Worm (Caenorhabditis elegans) whole organism, young adult: ENCODE data around the gene ZK546.5.

Experiments
- B0035.1 ChIP-seq: sonication (generic microtip); optimal IDR thresholded peaks from 2 replicates; lab custom pipeline; 2016; ENCODE audit warnings: missing genetic modification characterization, mild to moderate bottlenecking, missing compliant biosample characterization, missing genotype, missing genetic modification reagents
- C17E4.6 ChIP-seq: fragments of 200-800 bp; sonication (Bioruptor generic); IDR thresholded peaks from 2 replicates; pipeline ENCODE4 v1.3.6; 2022; ENCODE audit warnings: missing genetic modification reagents, missing genetic modification characterization, missing compliant biosample characterization
- F57C9.4 ChIP-seq: sonication (generic microtip); optimal IDR thresholded peaks from 2 replicates; lab custom pipeline; 2017; ENCODE audit warnings: mild to moderate bottlenecking, missing genetic modification characterization, missing compliant biosample characterization
- Y56A3A.18 ChIP-seq: fragments of 200-800 bp; sonication (Bioruptor generic); IDR thresholded peaks from 2 replicates; pipeline ENCODE4 v1.3.6; 2022; ENCODE audit warnings: missing genetic modification reagents, missing genetic modification characterization, missing compliant biosample characterization
- ama-1 ChIP-seq, 3 experiments: fragments of 150-350 bp in 1 of 3; sonication (generic microtip) in 2 of 3; optimal IDR thresholded peaks; 2 replicates each; lab custom pipeline; 2014 to 2018; ENCODE audit warnings: missing biosample characterization in 2 of 3, missing genetic modification characterization in 2 of 3, missing genetic modification reagents in 2 of 3
- efl-1 ChIP-seq: fragments of 150-350 bp; optimal IDR thresholded peaks from 2 replicates; lab custom pipeline; 2014; ENCODE audit warnings: missing biosample characterization, missing genetic modification reagents, missing genetic modification characterization
- unc-62 ChIP-seq: fragments of 150-350 bp; optimal IDR thresholded peaks from 2 replicates; lab custom pipeline; 2014; ENCODE audit warnings: missing biosample characterization, missing genetic modification reagents, missing genetic modification characterization

- no peak for TF ChIP-seq B0035.1 (tag; lab: Kevin White, UChicago)
- no peak for TF ChIP-seq F57C9.4
- TF ChIP-seq ama-1 (optimal IDR thresholded peaks at IDR 0.05; lab: Kevin White, UChicago), result no peak
- no peak for TF ChIP-seq ama-1 (GFP tag; optimal IDR thresholded peaks at IDR 0.05; lab: Kevin White, UChicago)
- TF ChIP-seq efl-1 (GFP tag; lab: Kevin White, UChicago), result no peak
- no peak for TF ChIP-seq unc-62
- no peak for TF ChIP-seq Y56A3A.18
- no peak for TF ChIP-seq C17E4.6 (GFP tag; lab: Robert Waterston, UW)
Observed at ce11 chrII:4985961-4986503, 50.4 kb downstream of the ZK546.5 start.
